Worm (Caenorhabditis elegans) whole organism, early embryonic: ENCODE data around the gene pkc-3.

ENCODE experiments used
- B0310.2 ChIP-seq: sonication (generic microtip); optimal IDR thresholded peaks from 2 replicates; lab custom pipeline; 2016; ENCODE audit warnings: mild to moderate bottlenecking, missing genetic modification characterization, missing compliant biosample characterization
- F13C5.2 ChIP-seq: sonication (generic microtip); optimal IDR thresholded peaks from 2 replicates; lab custom pipeline; 2017; ENCODE audit warnings: mild to moderate bottlenecking, missing genetic modification characterization, inconsistent platforms, missing compliant biosample characterization
- aly-1 ChIP-seq: sonication (generic microtip); optimal IDR thresholded peaks from 2 replicates; lab custom pipeline; 2016; ENCODE audit warnings: missing genetic modification characterization, missing compliant biosample characterization
- ama-1 ChIP-seq: fragments of 150-350 bp; optimal IDR thresholded peaks from 2 replicates; lab custom pipeline; 2014
- ceh-13 ChIP-seq: fragments of 200-800 bp; sonication (Bioruptor generic); optimal IDR thresholded peaks from 2 replicates; lab custom pipeline; 2018; ENCODE audit warnings: mild to moderate bottlenecking, missing genetic modification characterization, missing compliant biosample characterization
- ets-7 ChIP-seq: sonication (generic microtip); optimal IDR thresholded peaks from 2 replicates; lab custom pipeline; 2016; ENCODE audit warnings: missing genotype, missing genetic modification characterization, missing compliant biosample characterization
- flt-1 ChIP-seq: fragments of 200-800 bp; sonication (Bioruptor generic); IDR thresholded peaks from 2 replicates; pipeline ENCODE4 v1.3.6; 2022; ENCODE audit warnings: missing genetic modification characterization, missing compliant biosample characterization
- hmbx-1 ChIP-seq: sonication (generic microtip); optimal IDR thresholded peaks from 2 replicates; lab custom pipeline; 2016; ENCODE audit warnings: mild to moderate bottlenecking, missing genetic modification characterization, missing compliant biosample characterization
- hmg-4 ChIP-seq: fragments of 200-800 bp; sonication (Bioruptor generic); optimal IDR thresholded peaks from 2 replicates; lab custom pipeline; 2018; ENCODE audit warnings: mild to moderate bottlenecking, missing genetic modification characterization, missing compliant biosample characterization
- hnd-1 ChIP-seq: sonication (generic microtip); optimal IDR thresholded peaks from 2 replicates; lab custom pipeline; 2016; ENCODE audit warnings: missing genetic modification characterization, missing compliant biosample characterization
- pes-1 ChIP-seq: fragments of 200-800 bp; sonication (Bioruptor generic); IDR thresholded peaks from 2 replicates; pipeline ENCODE4 v1.3.6; 2022; ENCODE audit warnings: missing genetic modification reagents, missing genetic modification characterization, missing compliant biosample characterization

DNA sequence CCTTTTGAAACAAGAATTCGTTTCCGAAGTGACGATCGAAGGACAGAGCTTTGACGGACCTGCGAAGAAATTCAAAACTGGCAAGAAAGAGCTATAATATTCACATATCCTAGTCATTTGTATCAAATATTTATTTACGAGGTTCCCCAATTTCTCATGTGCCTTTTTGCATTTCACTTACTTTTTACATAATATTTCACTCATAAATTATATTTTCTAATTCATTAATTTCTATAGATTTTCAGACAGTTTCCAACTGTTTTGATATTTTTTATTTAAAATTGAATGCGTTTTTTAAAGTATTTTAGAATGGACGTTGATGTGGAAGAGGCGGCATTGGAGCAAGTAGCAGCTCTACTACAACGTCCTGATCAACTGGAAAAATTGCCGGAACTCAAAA is 20.6 kb upstream of the pkc-3 start, which contains the start of gene sec-6:
- TF ChIP-seq pes-1 (no peak), hnd-1 (tag; lab: Kevin White, UChicago) (no peak), F13C5.2 (tag; lab: Kevin White, UChicago) (no peak), ama-1 (lab: Kevin White, UChicago) (no peak), flt-1 (GFP tag; lab: Robert Waterston, UW) (no peak), ceh-13 (GFP tag; lab: Kevin White, UChicago) (no peak), aly-1 (tag; lab: Kevin White, UChicago) (no peak), ets-7 (tag; lab: Kevin White, UChicago) (no peak), hmbx-1 (no peak), hmg-4 (GFP tag; lab: Kevin White, UChicago) (no peak), B0310.2 (tag; lab: Kevin White, UChicago) (no peak)
